Worm (Caenorhabditis elegans): ENCODE data around the gene C10G8.2.

- TF ChIP-seq T22C8.4 (GFP tag; IDR thresholded peaks at IDR 0.05): no peak
- TF ChIP-seq cog-1 (tag; optimal IDR thresholded peaks at IDR 0.05): peak; percentile 12
- TF ChIP-seq ztf-29 (GFP tag; IDR thresholded peaks at IDR 0.05): no peak
Observed at ce11 chrV:5271487-5271886, 42.7 kb upstream of the C10G8.2 start.
